Fruit fly (Drosophila melanogaster) whole organism, prepupa: Measurements from ENCODE around the gene CG8003.

ENCODE experiments used
- CG10669 ChIP-seq: fragments of 200-800 bp; sonication (Bioruptor generic); optimal IDR thresholded peaks from 3 replicates; lab custom pipeline; 2018; ENCODE audit warnings: missing biosample characterization, mild to moderate bottlenecking, missing genetic modification characterization, moderate library complexity
- CG32006 ChIP-seq: fragments of 200-800 bp; sonication (Bioruptor generic); optimal IDR thresholded peaks from 3 replicates; lab custom pipeline; 2017; ENCODE audit warnings: missing biosample characterization, mild to moderate bottlenecking, missing genetic modification characterization
- CG6854 ChIP-seq: fragments of 200-800 bp; sonication (Bioruptor generic); optimal IDR thresholded peaks from 2 replicates; lab custom pipeline; 2017; ENCODE audit warnings: missing biosample characterization, mild to moderate bottlenecking, missing genetic modification characterization
- CG9139 ChIP-seq: fragments of 200-800 bp; sonication (Bioruptor generic); optimal IDR thresholded peaks from 3 replicates; lab custom pipeline; 2017; ENCODE audit warnings: missing biosample characterization, mild to moderate bottlenecking, missing genetic modification characterization
- OdsH ChIP-seq: fragments of 200-800 bp; sonication (Bioruptor generic); optimal IDR thresholded peaks from 3 replicates; lab custom pipeline; 2016; ENCODE audit warnings: missing biosample characterization, missing genetic modification characterization
- cyc ChIP-seq: fragments of 200-800 bp; sonication (Bioruptor generic); optimal IDR thresholded peaks from 3 replicates; lab custom pipeline; 2016; ENCODE audit warnings: missing biosample characterization, missing genetic modification characterization
- eg ChIP-seq: fragments of 200-800 bp; sonication (Bioruptor generic); IDR thresholded peaks from 3 replicates; pipeline ENCODE4 v1.3.6; 2022; ENCODE audit warnings: missing biosample characterization, missing genetic modification characterization
- fd59A ChIP-seq: fragments of 200-800 bp; sonication (Bioruptor generic); optimal IDR thresholded peaks from 2 replicates; lab custom pipeline; 2017; ENCODE audit warnings: missing biosample characterization, mild to moderate bottlenecking, missing genetic modification characterization, missing genetic modification reagents
- svp ChIP-seq: fragments of 200-800 bp; sonication (Bioruptor generic); peaks from one replicate; lab custom pipeline; 2016; ENCODE audit warnings: missing biosample characterization, missing genetic modification characterization
- topi ChIP-seq: fragments of 200-800 bp; sonication (Bioruptor generic); optimal IDR thresholded peaks from 3 replicates; lab custom pipeline; 2016; ENCODE audit warnings: missing biosample characterization, missing genetic modification characterization
- vri ChIP-seq: fragments of 200-800 bp; sonication (Bioruptor generic); optimal IDR thresholded peaks from 3 replicates; lab custom pipeline; 2016; ENCODE audit warnings: missing biosample characterization, mild to moderate bottlenecking, missing genetic modification characterization

dm6 chr3L:10711352-10711751, 50.1 kb downstream of the CG8003 start:
- TF ChIP-seq CG32006 (no peak), vri (GFP tag; lab: Kevin White, UChicago) (peak; percentile 48), CG6854 (GFP tag; lab: Kevin White, UChicago) (no peak), eg (no peak), fd59A (GFP tag; lab: Kevin White, UChicago) (peak; percentile 49), topi (peak; percentile 76), CG10669 (GFP tag; lab: Kevin White, UChicago) (peak; percentile 61), svp (GFP tag; lab: Kevin White, UChicago) (peak; percentile 86), OdsH (GFP tag; lab: Kevin White, UChicago) (peak; percentile 73), CG9139 (GFP tag; lab: Kevin White, UChicago) (no peak), cyc (GFP tag; lab: Kevin White, UChicago) (peak; percentile 59)
